Worm (Caenorhabditis elegans): ENCODE data around the gene C52B11.5.
A peak's percentile ranks its signal among the peaks of the same experiment; 100 is the strongest.

The C52B11.5 gene

ce11 chrX:1223841-1224240, 48.7 kb upstream of the C52B11.5 start:
- TF ChIP-seq dve-1 (tag; optimal IDR thresholded peaks at IDR 0.05; ENCODE audit: insufficient read depth) (peak; percentile 1), D1046.2 (GFP tag; IDR thresholded peaks at IDR 0.05) (no peak), nhr-6 (tag; optimal IDR thresholded peaks at IDR 0.05) (peak; percentile 21)

ce11 chrX:1230658-1231057, 41.9 kb upstream of the C52B11.5 start, which contains the start of gene C46H3.2:
C46H3.2 (minus strand) TSS chrX:1230758.
- TF ChIP-seq ctbp-1 (GFP tag; IDR thresholded peaks at IDR 0.05) (no peak), nhr-48 (tag; optimal IDR thresholded peaks at IDR 0.05) (no peak), lin-38 (GFP tag; IDR thresholded peaks at IDR 0.05) (no peak), lin-39 (tag; optimal IDR thresholded peaks at IDR 0.05) (no peak), aly-2 (tag; optimal IDR thresholded peaks at IDR 0.05) (no peak), hmg-1.1 (GFP tag; IDR thresholded peaks at IDR 0.05) (no peak), madf-5 (GFP tag; IDR thresholded peaks at IDR 0.05) (no peak), arid-1 (GFP tag; conservative IDR thresholded peaks at IDR 0.05) (no peak), mep-1 (tag; optimal IDR thresholded peaks at IDR 0.05) (no peak), spr-1 (tag; optimal IDR thresholded peaks at IDR 0.05) (no peak), ZK546.5 (tag; optimal IDR thresholded peaks at IDR 0.05) (no peak), duxl-1 (tag; optimal IDR thresholded peaks at IDR 0.05; ENCODE audit: poor library complexity) (no peak), gei-8 (GFP tag; optimal IDR thresholded peaks at IDR 0.05) (no peak), F49E8.2 (tag; optimal IDR thresholded peaks at IDR 0.05; ENCODE audit: borderline replicate concordance) (no peak), nhr-111 (GFP tag; optimal IDR thresholded peaks at IDR 0.05) (no peak), nhr-42 (GFP tag; IDR thresholded peaks at IDR 0.05) (no peak), T20F7.1 (GFP tag; optimal IDR thresholded peaks at IDR 0.05) (no peak), ceh-44 (GFP tag; IDR thresholded peaks at IDR 0.05) (no peak)

ce11 chrX:1232074-1232473, 40.5 kb upstream of the C52B11.5 start:
- TF ChIP-seq spr-1 (tag; optimal IDR thresholded peaks at IDR 0.05) (no peak), nhr-28 (tag; optimal IDR thresholded peaks at IDR 0.05) (peak; percentile 17), unc-62 (GFP tag; optimal IDR thresholded peaks at IDR 0.05 in 1 of 2) (no peak), unc-62 (tag; optimal IDR thresholded peaks at IDR 0.05) (no peak), ctbp-1 (GFP tag; IDR thresholded peaks at IDR 0.05) (no peak), madf-5 (GFP tag; IDR thresholded peaks at IDR 0.05) (no peak), lin-29 (GFP tag; IDR thresholded peaks at IDR 0.05) (no peak)

ce11 chrX:1233889-1234288, 38.7 kb upstream of the C52B11.5 start:
- TF ChIP-seq egl-43 (GFP tag; IDR thresholded peaks at IDR 0.05) (peak; percentile 68), snpc-1.2 (GFP tag; IDR thresholded peaks at IDR 0.05) (peak; percentile 68), ceh-44 (GFP tag; IDR thresholded peaks at IDR 0.05) (0 out of 2 replicates have a peak, but pooled peaks have one; percentile 18), vab-7 (GFP tag; IDR thresholded peaks at IDR 0.05) (0 out of 2 replicates have a peak, but pooled peaks have one; percentile 21), Y48G9A.11 (GFP tag; IDR thresholded peaks at IDR 0.05) (0 out of 2 replicates have a peak, but pooled peaks have one; percentile 13)

DNA sequence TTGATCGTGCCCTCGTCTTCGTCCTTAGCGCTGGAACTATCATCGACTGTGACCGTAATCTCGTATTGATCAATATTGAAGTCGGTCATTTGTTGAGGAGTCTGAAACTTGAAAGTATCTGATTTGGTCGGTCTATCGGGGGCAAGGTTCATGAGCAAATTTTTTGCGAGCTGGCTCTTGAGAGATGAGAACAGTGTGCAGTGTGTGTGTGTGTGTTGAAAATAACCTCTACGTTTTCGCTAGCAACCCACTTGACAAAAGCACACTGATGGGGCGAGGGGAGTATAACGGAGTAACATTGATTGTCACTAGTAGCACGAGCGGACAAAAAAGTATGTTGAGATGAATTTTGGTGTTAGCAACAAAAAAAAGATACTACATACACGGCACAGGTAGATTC, 33.8 kb upstream of the C52B11.5 start, which contains the start of gene C25G6.3:
Gene C25G6.3, minus strand, starts transcription at position 101 of the 400 bp plus-strand sequence.
- no peak for TF ChIP-seq R02D3.7 (tag; optimal IDR thresholded peaks at IDR 0.05)
- TF ChIP-seq dve-1 (tag; optimal IDR thresholded peaks at IDR 0.05; ENCODE audit: insufficient read depth) = no peak
- no peak for TF ChIP-seq rbr-2 (tag; optimal IDR thresholded peaks at IDR 0.05)

DNA sequence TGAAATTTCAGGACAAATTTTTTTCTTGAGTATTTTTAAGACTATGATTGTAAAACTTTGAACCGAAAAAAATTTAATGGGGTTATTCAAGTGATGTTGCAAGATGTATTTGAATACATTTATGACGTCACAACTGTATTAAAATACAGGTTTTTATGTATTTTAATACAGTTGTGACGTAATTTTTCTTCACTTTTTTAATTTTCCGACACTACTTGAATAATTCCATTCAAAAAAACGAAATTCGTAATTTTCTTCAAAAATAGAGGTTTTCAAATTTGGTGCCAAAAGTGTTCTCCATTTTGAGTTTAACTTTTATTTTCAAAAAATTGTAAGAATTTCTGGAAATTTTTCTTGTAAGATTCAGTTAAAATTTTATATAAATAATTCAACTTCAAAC, 29.8 kb upstream of the C52B11.5 start:
- no peak for TF ChIP-seq F10B5.3 (tag; optimal IDR thresholded peaks at IDR 0.05)
- TF ChIP-seq hif-1 (tag; optimal IDR thresholded peaks at IDR 0.05) = no peak
- no peak for TF ChIP-seq ZK337.2 (GFP tag; IDR thresholded peaks at IDR 0.05)
- no peak for TF ChIP-seq duxl-1 (tag; optimal IDR thresholded peaks at IDR 0.05; ENCODE audit: poor library complexity)
- no peak for TF ChIP-seq zip-2 (tag; optimal IDR thresholded peaks at IDR 0.05)
